Fruit fly (Drosophila melanogaster): ENCODE measurements around the gene Ttc19.

Ttc19 gene

dm6 chr2L:19021278-19022220 lies 23.4 kb downstream of the Ttc19 start:
- TF ChIP-seq CG8301 (tag; optimal IDR thresholded peaks at IDR 0.05) (peak; percentile 81), Snoo (tag; optimal IDR thresholded peaks at IDR 0.05) (peak; percentile 87), D1 (tag; optimal IDR thresholded peaks at IDR 0.05) (peak; percentile 30), CG9948 (tag; optimal IDR thresholded peaks at IDR 0.05) (peak; percentile 85), CG13204 (GFP tag; optimal IDR thresholded peaks at IDR 0.05) (peak; percentile 72), Ets98B (GFP tag; IDR thresholded peaks at IDR 0.05) (no peak), CG34367 (tag; optimal IDR thresholded peaks at IDR 0.05) (peak; percentile 83), CG15710 (tag; optimal IDR thresholded peaks at IDR 0.05) (peak; percentile 93), fd96Ca (GFP tag; IDR thresholded peaks at IDR 0.05) (no peak; the same call in 2 of the 3 replicates), CG17806 (tag; optimal IDR thresholded peaks at IDR 0.05) (peak; percentile 78), CG32121 (GFP tag; IDR thresholded peaks at IDR 0.05) (no peak), gl (tag; optimal IDR thresholded peaks at IDR 0.05) (peak; percentile 75), CG12605 (GFP tag; IDR thresholded peaks at IDR 0.05) (peak; percentile 49; the same call in 1 of the 2 replicates), CG4496 (GFP tag; IDR thresholded peaks at IDR 0.05) (0 out of 3 replicates have a peak, but pooled peaks have one; percentile 47), CG8159 (tag; optimal IDR thresholded peaks at IDR 0.05) (peak; percentile 89), Pif1B (GFP tag; optimal IDR thresholded peaks at IDR 0.05) (peak; percentile 91), CG10348 (GFP tag; IDR thresholded peaks at IDR 0.05) (no peak), Pif1A (GFP tag; optimal IDR thresholded peaks at IDR 0.05) (peak; percentile 81), rn (GFP tag; IDR thresholded peaks at IDR 0.05) (no peak), EcR (GFP tag; optimal IDR thresholded peaks at IDR 0.05) (peak; percentile 9), CG14655 (GFP tag; optimal IDR thresholded peaks at IDR 0.05) (peak; percentile 86)

dm6 chr2L:19019640-19020039 lies 25.3 kb downstream of the Ttc19 start:
- TF ChIP-seq CG13204 (GFP tag; optimal IDR thresholded peaks at IDR 0.05) (peak; percentile 58), CG34367 (tag; optimal IDR thresholded peaks at IDR 0.05) (no peak)

- TF ChIP-seq Pif1A (GFP tag; optimal IDR thresholded peaks at IDR 0.05) (peak; percentile 3), CG8159 (tag; optimal IDR thresholded peaks at IDR 0.05) (peak; percentile 50), CG10348 (GFP tag; IDR thresholded peaks at IDR 0.05) (no peak), gl (tag; optimal IDR thresholded peaks at IDR 0.05) (no peak), CG8301 (tag; optimal IDR thresholded peaks at IDR 0.05) (no peak), CG9948 (tag; optimal IDR thresholded peaks at IDR 0.05) (no peak), rn (GFP tag; IDR thresholded peaks at IDR 0.05) (no peak), Snoo (tag; optimal IDR thresholded peaks at IDR 0.05) (no peak), EcR (GFP tag; optimal IDR thresholded peaks at IDR 0.05) (no peak), D1 (tag; optimal IDR thresholded peaks at IDR 0.05) (no peak), Ets98B (GFP tag; IDR thresholded peaks at IDR 0.05) (no peak), CG13204 (GFP tag; optimal IDR thresholded peaks at IDR 0.05) (no peak), fd96Ca (GFP tag; IDR thresholded peaks at IDR 0.05) (no peak), CG14655 (GFP tag; optimal IDR thresholded peaks at IDR 0.05) (peak; percentile 19), CG15710 (tag; optimal IDR thresholded peaks at IDR 0.05) (peak; percentile 38), CG12605 (GFP tag; IDR thresholded peaks at IDR 0.05) (no peak), CG17806 (tag; optimal IDR thresholded peaks at IDR 0.05) (no peak), CG4496 (GFP tag; IDR thresholded peaks at IDR 0.05) (no peak), CG32121 (GFP tag; IDR thresholded peaks at IDR 0.05) (no peak), Pif1B (GFP tag; optimal IDR thresholded peaks at IDR 0.05) (no peak), CG34367 (tag; optimal IDR thresholded peaks at IDR 0.05) (no peak)
Observed at dm6 chr2L:19019160-19019592, 25.8 kb downstream of the Ttc19 start.

dm6 chr2L:19018266-19018665 lies 26.7 kb downstream of the Ttc19 start:
- TF ChIP-seq CG4496 (GFP tag; IDR thresholded peaks at IDR 0.05) (no peak), CG13204 (GFP tag; optimal IDR thresholded peaks at IDR 0.05) (peak; percentile 16), CG12605 (GFP tag; IDR thresholded peaks at IDR 0.05) (no peak), Pif1B (GFP tag; optimal IDR thresholded peaks at IDR 0.05) (no peak)

dm6 chr2L:19017060-19017459 lies 27.9 kb downstream of the Ttc19 start:
- TF ChIP-seq rn (GFP tag; IDR thresholded peaks at IDR 0.05) = no peak
- TF ChIP-seq CG8301 (tag; optimal IDR thresholded peaks at IDR 0.05) = no peak
- no peak for TF ChIP-seq Ets98B (GFP tag; IDR thresholded peaks at IDR 0.05)
- TF ChIP-seq fd96Ca (GFP tag; IDR thresholded peaks at IDR 0.05) = no peak
- TF ChIP-seq CG13204 (GFP tag; optimal IDR thresholded peaks at IDR 0.05) = no peak
- TF ChIP-seq Pif1B (GFP tag; optimal IDR thresholded peaks at IDR 0.05) = no peak

- TF ChIP-seq CG13204 (GFP tag; optimal IDR thresholded peaks at IDR 0.05) (peak; percentile 50), CG14655 (GFP tag; optimal IDR thresholded peaks at IDR 0.05) (no peak)
Observed at dm6 chr2L:19015628-19016027, 29.3 kb downstream of the Ttc19 start.
